Worm (Caenorhabditis elegans) whole organism, midembryonic: ENCODE data around the gene T28F3.5.

Experiments used
- T22C8.4 ChIP-seq: fragments of 200-800 bp; sonication (Bioruptor generic); IDR thresholded peaks from 2 replicates; pipeline ENCODE4 v1.3.6; 2022; ENCODE audit warnings: missing genetic modification characterization, missing compliant biosample characterization
- cog-1 ChIP-seq: sonication (generic microtip); optimal IDR thresholded peaks from 2 replicates; lab custom pipeline; 2016; ENCODE audit warnings: missing genetic modification characterization, missing compliant biosample characterization
- flt-1 ChIP-seq: fragments of 200-800 bp; sonication (Bioruptor generic); IDR thresholded peaks from 2 replicates; pipeline ENCODE4 v1.3.6; 2022; ENCODE audit warnings: missing genetic modification characterization, missing compliant biosample characterization
- klf-2 ChIP-seq: fragments of 200-800 bp; sonication (Bioruptor generic); conservative IDR thresholded peaks from 2 replicates; pipeline ENCODE4 v1.3.6; 2022; ENCODE audit warnings: missing genetic modification reagents, missing genetic modification characterization, missing compliant biosample characterization
- med-1 ChIP-seq: sonication (generic microtip); optimal IDR thresholded peaks from 2 replicates; lab custom pipeline; 2017; ENCODE audit warnings: missing genetic modification characterization, mild to moderate bottlenecking, missing compliant biosample characterization, antibody characterized with exemption, missing genetic modification reagents; ENCODE audit not compliant: insufficient read depth
- ref-1 ChIP-seq: fragments of 200-800 bp; sonication (Bioruptor generic); conservative IDR thresholded peaks from 2 replicates; pipeline ENCODE4 v1.3.6; 2022; ENCODE audit warnings: missing genetic modification reagents, missing genetic modification characterization, missing compliant biosample characterization
- tab-1 ChIP-seq: fragments of 200-800 bp; sonication (Bioruptor generic); IDR thresholded peaks from 2 replicates; pipeline ENCODE4 v1.3.6; 2022; ENCODE audit warnings: missing genetic modification characterization, missing compliant biosample characterization
- ztf-23 ChIP-seq: fragments of 200-800 bp; sonication (Bioruptor generic); IDR thresholded peaks from 2 replicates; pipeline ENCODE4 v1.3.6; 2022; ENCODE audit warnings: missing genetic modification reagents, missing genetic modification characterization, missing compliant biosample characterization
- ztf-29 ChIP-seq: fragments of 200-800 bp; sonication (Bioruptor generic); IDR thresholded peaks from 2 replicates; pipeline ENCODE4 v1.3.6; 2022; ENCODE audit warnings: missing genetic modification reagents, missing genetic modification characterization, missing compliant biosample characterization

T28F3.5 gene

DNA sequence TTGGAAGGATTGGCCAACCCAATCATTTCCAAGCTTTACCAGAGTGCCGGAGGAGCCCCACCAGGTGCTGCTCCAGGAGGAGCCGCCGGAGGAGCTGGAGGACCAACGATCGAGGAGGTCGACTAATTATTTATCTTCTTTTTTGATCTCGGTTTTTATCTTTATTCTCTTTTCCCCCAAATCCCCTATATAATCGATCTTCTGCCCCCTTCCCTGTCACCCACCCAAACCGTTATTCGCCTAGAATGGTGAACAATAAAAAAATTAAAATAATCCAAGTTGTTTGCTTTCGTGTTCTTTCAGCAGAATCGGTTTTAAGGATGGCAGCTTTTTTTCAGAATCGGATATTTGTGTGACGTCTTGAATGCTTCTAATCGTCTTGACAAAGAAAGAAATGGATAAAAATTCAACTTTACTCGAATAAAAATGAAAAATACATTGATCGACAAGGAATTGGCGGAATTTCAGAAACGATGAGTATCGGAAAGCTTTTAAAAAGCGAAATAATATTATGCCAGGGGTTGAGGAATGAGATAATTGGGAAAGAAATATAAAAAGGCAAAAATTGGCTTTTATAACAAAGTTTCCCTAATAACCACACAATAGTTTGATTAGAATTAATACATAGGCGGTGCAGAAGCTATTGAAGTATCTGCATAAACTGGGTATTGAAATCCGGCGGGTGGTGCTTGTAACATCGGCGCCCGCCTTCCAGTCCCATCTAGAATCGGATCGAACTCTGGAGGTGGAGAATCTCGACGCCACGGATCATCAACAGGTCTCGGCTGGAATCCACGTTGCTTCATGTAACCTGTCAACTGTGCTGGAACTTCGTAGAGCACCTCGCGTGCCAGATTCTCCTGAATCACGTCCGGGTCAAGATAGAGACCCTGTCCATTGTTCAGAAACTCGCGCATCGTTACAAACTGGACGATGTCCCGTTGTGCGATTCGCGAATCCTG, 13.2 kb upstream of the T28F3.5 start:
- TF ChIP-seq tab-1: no peak
- TF ChIP-seq T22C8.4 (GFP tag; lab: Robert Waterston, UW): no peak
- no peak for TF ChIP-seq flt-1 (GFP tag; lab: Robert Waterston, UW)
- TF ChIP-seq med-1 (GFP tag; lab: Kevin White, UChicago): no peak
- TF ChIP-seq cog-1 (tag; lab: Kevin White, UChicago): no peak
- TF ChIP-seq ztf-23 (GFP tag; lab: Robert Waterston, UW): no peak
- no peak for TF ChIP-seq ref-1 (GFP tag; lab: Robert Waterston, UW)

DNA sequence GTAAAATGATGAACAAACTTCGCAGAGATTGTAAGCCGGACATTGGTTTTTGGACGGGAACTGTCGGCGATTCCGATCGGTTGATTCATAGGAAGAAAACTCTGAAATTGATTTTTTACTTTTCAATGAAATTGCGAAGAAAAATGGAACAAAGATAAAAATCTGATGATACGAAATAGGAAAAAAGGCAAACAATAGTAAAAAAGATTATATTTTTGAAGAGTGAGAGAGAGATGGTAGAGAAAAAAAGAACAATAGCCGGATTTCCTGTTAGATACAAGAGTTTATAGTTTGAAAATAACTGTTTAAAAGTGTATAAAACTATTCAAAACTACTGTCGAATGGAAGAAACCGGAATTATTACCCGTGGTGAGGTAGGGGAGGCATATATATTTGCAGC, 10.5 kb upstream of the T28F3.5 start, which contains the start of gene nra-1:
Gene nra-1, minus strand, starts transcription at position 101 of the 400 bp plus-strand sequence.
- TF ChIP-seq ztf-29 (GFP tag; lab: Robert Waterston, UW) (no peak), flt-1 (GFP tag; lab: Robert Waterston, UW) (no peak), T22C8.4 (GFP tag; lab: Robert Waterston, UW) (no peak)

DNA sequence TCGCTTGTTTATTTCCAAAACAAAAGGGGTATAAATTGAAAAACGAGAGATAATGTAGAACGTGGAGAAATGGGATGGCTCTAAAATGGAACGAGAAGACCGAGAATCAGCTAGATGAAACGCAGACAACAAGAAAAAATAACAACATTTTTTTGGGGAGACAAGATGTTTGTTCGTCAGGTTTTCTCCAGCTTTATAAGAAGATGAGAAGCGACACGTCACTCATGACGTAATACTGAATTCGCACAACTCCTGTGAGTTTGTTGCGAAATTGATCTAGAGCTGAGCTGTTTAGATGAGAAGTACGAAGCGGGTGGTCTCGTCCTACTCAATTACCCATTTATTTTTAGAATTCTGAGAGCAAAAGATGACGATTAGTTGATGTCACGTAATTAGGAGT, 9.3 kb upstream of the T28F3.5 start:
- TF ChIP-seq ref-1 (GFP tag; lab: Robert Waterston, UW) (no peak), T22C8.4 (GFP tag; lab: Robert Waterston, UW) (no peak), cog-1 (tag; lab: Kevin White, UChicago) (no peak), klf-2 (GFP tag; lab: Robert Waterston, UW) (no peak), ztf-23 (GFP tag; lab: Robert Waterston, UW) (no peak), tab-1 (no peak), ztf-29 (GFP tag; lab: Robert Waterston, UW) (no peak), flt-1 (GFP tag; lab: Robert Waterston, UW) (no peak), med-1 (GFP tag; lab: Kevin White, UChicago) (no peak)

DNA sequence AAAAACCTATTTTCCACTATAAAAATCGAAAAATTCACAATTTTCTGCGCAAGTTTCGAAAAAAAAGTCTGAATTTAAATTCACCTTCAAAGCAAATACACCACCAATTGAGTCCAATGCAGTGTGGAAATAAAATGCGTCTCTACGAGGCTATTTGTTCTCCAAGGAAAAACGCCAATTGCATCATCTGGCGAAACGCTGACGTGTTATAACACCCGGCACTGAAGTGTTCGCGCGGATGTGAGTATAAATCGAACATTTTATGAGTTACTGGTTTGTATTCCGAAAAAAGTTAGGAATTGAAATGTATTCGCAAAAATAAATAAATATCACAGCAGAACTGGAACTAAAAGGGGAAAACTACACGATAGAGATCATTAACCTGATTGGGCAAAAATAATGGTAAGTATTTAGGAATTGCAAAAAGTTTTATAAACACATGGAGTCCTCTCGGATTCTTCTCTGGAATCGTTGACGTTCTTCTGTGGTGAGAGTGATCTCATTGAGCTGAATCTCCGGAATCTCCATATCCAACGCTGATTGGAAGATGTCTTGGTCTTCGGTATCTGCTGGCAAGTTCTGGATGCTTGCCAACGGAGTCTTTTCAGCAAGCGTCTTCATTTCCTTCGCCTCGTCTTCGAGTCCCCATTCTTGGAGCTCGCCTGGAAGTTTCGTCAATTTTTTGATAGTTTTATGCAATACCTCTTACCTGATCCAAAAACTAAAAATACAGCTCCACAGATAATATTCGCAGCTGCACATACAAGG, 6.5 kb upstream of the T28F3.5 start, which contains the start of gene zipt-7.1:
Gene zipt-7.1, minus strand, starts transcription at position 232 of the 768 bp plus-strand sequence.
- no peak for TF ChIP-seq ztf-29 (GFP tag; lab: Robert Waterston, UW)
- TF ChIP-seq med-1 (GFP tag; lab: Kevin White, UChicago): no peak
- no peak for TF ChIP-seq flt-1 (GFP tag; lab: Robert Waterston, UW)
- TF ChIP-seq klf-2 (GFP tag; lab: Robert Waterston, UW): no peak

DNA sequence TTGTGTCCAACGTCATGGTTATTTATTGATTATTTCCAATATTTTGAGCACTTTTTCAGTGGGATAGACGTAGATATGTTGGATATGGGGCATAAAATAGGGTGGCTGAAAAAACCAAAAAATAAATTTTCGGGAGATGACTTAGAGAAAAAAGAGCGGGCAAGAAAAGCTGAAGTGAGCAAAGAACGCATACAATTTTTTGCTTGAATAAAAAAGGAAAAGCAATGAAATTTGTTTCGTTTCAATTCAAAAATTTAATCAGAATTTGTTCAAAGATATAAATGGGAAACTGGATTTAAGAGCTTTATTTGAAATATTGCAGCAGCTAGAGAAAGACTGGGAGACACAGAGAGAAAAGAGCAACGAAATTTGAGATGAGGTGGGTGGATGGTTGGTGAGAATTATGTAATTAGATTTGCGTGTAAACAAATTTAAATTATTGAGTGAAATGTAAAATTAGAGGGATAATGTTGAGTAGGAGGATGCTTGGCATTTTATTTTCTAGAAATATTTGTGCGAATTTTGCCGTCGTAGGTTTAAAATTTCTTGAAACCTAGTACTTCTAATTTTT, 2.9 kb upstream of the T28F3.5 start, which contains the start of the genes T28F3.11 and slc-17.4:
Gene T28F3.11, minus strand, starts transcription at position 51 of the 571 bp plus-strand sequence.
Gene slc-17.4, minus strand, starts transcription at position 105 of the 571 bp plus-strand sequence.
- no peak for TF ChIP-seq ztf-29 (GFP tag; lab: Robert Waterston, UW)
- TF ChIP-seq tab-1: no peak
- no peak for TF ChIP-seq T22C8.4 (GFP tag; lab: Robert Waterston, UW)
- TF ChIP-seq klf-2 (GFP tag; lab: Robert Waterston, UW): no peak
- no peak for TF ChIP-seq med-1 (GFP tag; lab: Kevin White, UChicago)
- no peak for TF ChIP-seq cog-1 (tag; lab: Kevin White, UChicago)
- no peak for TF ChIP-seq ref-1 (GFP tag; lab: Robert Waterston, UW)
- TF ChIP-seq flt-1 (GFP tag; lab: Robert Waterston, UW): no peak
- TF ChIP-seq ztf-23 (GFP tag; lab: Robert Waterston, UW): no peak

DNA sequence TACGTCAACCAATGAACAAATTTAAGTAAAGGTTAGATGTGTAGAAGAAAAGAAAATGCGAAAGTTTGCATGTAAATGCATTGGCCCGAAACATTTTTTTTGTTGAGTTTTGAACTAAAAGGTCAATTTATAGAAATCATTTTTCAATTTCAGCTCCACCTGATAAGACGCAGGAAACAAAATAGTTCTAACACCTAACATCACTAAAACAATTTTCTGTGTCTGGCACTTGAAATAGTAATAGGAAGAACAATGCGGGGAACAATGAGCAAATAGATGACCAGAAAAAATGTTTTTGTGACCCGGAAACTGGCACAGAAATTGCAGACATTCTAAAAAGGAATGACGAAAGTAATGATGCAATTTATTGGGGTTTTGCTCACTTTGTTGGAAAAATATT, 2.2 kb upstream of the T28F3.5 start:
- TF ChIP-seq med-1 (GFP tag; lab: Kevin White, UChicago) (no peak), ztf-23 (GFP tag; lab: Robert Waterston, UW) (no peak), tab-1 (no peak), ref-1 (GFP tag; lab: Robert Waterston, UW) (no peak), cog-1 (tag; lab: Kevin White, UChicago) (no peak), klf-2 (GFP tag; lab: Robert Waterston, UW) (no peak), T22C8.4 (GFP tag; lab: Robert Waterston, UW) (no peak), ztf-29 (GFP tag; lab: Robert Waterston, UW) (no peak), flt-1 (GFP tag; lab: Robert Waterston, UW) (no peak)

DNA sequence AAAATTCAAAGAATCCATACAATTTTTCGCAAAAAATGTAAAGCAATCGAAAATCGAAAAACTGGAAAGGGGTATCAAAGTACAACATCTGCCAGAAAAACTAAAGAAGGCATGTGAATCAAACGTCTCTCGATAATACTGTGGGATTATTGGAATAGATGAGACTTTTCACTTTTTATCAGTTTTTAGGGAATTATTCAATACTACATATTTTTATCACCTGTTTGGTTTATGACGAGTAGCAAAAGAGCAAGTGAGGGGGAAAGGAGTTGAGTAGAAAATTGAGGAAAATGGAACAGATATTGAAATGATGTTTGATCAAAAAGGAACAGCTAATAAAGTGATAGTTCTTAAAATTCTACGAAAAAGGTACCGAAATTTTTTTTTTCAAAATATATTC, 1.5 kb upstream of the T28F3.5 start:
- TF ChIP-seq ztf-23 (GFP tag; lab: Robert Waterston, UW) (no peak), flt-1 (GFP tag; lab: Robert Waterston, UW) (no peak)

DNA sequence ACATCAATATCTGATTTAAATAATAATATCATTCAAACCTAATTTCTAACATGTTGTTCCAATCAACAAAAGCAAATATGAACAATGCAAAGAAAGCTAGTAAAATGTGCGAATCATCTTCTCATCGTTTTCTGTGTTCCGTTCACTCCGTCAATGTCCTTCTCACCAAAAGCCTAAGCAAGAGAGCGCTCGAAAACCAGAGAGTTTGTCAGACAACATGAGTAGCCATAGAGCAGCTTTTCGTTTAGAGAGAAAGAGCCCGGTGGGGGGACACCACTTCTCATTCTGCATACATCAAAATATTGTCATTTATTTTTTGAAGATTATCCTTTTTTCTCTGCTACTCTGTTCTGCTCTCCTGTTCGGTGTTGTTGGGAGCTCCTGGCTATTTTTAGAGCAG, 910 bp upstream of the T28F3.5 start:
- TF ChIP-seq ref-1 (GFP tag; lab: Robert Waterston, UW) (no peak), ztf-23 (GFP tag; lab: Robert Waterston, UW) (no peak), med-1 (GFP tag; lab: Kevin White, UChicago) (no peak), tab-1 (no peak), cog-1 (tag; lab: Kevin White, UChicago) (no peak), T22C8.4 (GFP tag; lab: Robert Waterston, UW) (no peak), flt-1 (GFP tag; lab: Robert Waterston, UW) (no peak), ztf-29 (GFP tag; lab: Robert Waterston, UW) (no peak)
